Worm (Caenorhabditis elegans): ENCODE data around the gene lron-2.
A peak's percentile ranks its signal among the peaks of the same experiment; 100 is the strongest.

Gene lron-2

DNA sequence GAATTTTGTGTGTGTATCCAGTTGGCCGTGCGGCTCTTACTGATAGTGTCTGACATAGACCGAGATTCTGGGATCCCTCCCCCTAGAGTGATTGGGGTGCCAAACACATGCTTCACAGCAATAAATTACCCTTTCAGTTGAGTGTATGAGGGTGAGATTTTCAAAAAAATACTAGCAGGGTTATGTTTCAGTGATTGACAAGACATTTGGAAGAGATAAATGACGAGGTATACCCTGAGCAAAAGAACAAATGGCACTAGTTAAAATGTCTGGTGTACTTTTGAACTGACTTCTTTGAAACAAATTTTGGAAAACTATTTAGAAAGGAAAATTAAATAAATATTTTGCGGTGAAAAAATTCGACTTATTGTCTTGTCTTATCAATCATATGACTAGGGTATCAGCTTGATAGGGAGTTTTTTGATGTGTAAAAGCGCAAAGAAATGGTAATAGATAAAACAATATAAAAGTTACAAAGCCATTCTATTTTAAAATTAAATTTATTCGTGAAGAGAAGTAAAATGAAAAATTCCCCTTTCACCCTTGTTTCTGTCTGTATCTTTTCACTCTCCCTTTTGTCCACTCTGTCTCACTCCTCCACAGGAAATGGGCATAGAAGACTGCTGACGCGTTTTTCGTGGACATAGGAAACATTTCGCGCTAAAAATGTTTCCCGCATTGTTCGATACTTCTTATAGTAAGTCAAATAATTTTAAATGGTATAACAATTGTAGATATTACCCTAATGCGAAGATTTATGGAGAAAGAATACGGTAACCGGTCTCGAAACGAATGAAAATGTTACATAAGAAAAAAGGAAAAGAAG lies 44.0 kb downstream of the lron-2 start, which contains the start of gene glo-4 (continued):
- no peak for TF ChIP-seq ceh-88 (GFP tag; IDR thresholded peaks at IDR 0.05)
- TF ChIP-seq nhr-237 (tag; optimal IDR thresholded peaks at IDR 0.05), result no peak
- peak; percentile 83 to 84 (median 83) for TF ChIP-seq ceh-82 (tag; optimal IDR thresholded peaks at IDR 0.05)
- TF ChIP-seq lsy-2 (tag; optimal IDR thresholded peaks at IDR 0.05), result peak; percentile 81 to 89
- peak; percentile 46 for TF ChIP-seq ama-1 (optimal IDR thresholded peaks at IDR 0.05)
- peak; percentile 67 for TF ChIP-seq C16A3.4 (tag; optimal IDR thresholded peaks at IDR 0.05)
- TF ChIP-seq sptf-1 (tag; optimal IDR thresholded peaks at IDR 0.05), result no peak
- no peak for TF ChIP-seq ets-5 (GFP tag; IDR thresholded peaks at IDR 0.05)
- no peak for TF ChIP-seq unc-30 (tag; optimal IDR thresholded peaks at IDR 0.05)
- TF ChIP-seq isw-1 (GFP tag; IDR thresholded peaks at IDR 0.05), result peak; percentile 66
- peak; percentile 96 for TF ChIP-seq mep-1 (tag; optimal IDR thresholded peaks at IDR 0.05)
- TF ChIP-seq pax-3 (tag; optimal IDR thresholded peaks at IDR 0.05), result no peak
- peak; percentile 68 for TF ChIP-seq nhr-90 (tag; optimal IDR thresholded peaks at IDR 0.05; ENCODE audit: poor library complexity)
- TF ChIP-seq elt-2 (tag; optimal IDR thresholded peaks at IDR 0.05), result peak; percentile 64
- peak in 1 of 2 experiments; percentile 68 for TF ChIP-seq mdl-1 (tag; optimal IDR thresholded peaks at IDR 0.05)
- TF ChIP-seq unc-130 (tag; optimal IDR thresholded peaks at IDR 0.05), result no peak
- no peak for TF ChIP-seq unc-62 (GFP tag; optimal IDR thresholded peaks at IDR 0.05)
- no peak for TF ChIP-seq hlh-4 (tag; optimal IDR thresholded peaks at IDR 0.05)
- peak; percentile 81 for TF ChIP-seq xbp-1 (tag; optimal IDR thresholded peaks at IDR 0.05)
- peak; percentile 57 for TF ChIP-seq ztf-4 (tag; optimal IDR thresholded peaks at IDR 0.05)
- TF ChIP-seq efl-1 (optimal IDR thresholded peaks at IDR 0.05), result peak; percentile 82 to 85
- TF ChIP-seq efl-1 (GFP tag; optimal IDR thresholded peaks at IDR 0.05 in 1 of 2), result peak; percentile 78 to 97
- TF ChIP-seq mab-9 (GFP tag; IDR thresholded peaks at IDR 0.05), result peak; percentile 58; the same call in 1 of the 2 replicates
- peak; percentile 91 for TF ChIP-seq swsn-7 (tag; optimal IDR thresholded peaks at IDR 0.05)
- TF ChIP-seq nhr-47 (tag; optimal IDR thresholded peaks at IDR 0.05), result peak; percentile 85
- peak; percentile 48 for TF ChIP-seq F16B12.6 (tag; optimal IDR thresholded peaks at IDR 0.05)
- peak; percentile 94 for TF ChIP-seq lin-14 (GFP tag; optimal IDR thresholded peaks at IDR 0.05)
- TF ChIP-seq fkh-10 (GFP tag; optimal IDR thresholded peaks at IDR 0.05), result peak; percentile 91
- TF ChIP-seq lin-15B (tag; optimal IDR thresholded peaks at IDR 0.05), result peak; percentile 54
- no peak for TF ChIP-seq sox-4 (tag; optimal IDR thresholded peaks at IDR 0.05)
- TF ChIP-seq ceh-63 (GFP tag; optimal IDR thresholded peaks at IDR 0.05), result no peak
- no peak for TF ChIP-seq pqm-1 (tag; optimal IDR thresholded peaks at IDR 0.05)
